Fruit fly (Drosophila melanogaster) whole organism, embryonic: ENCODE measurements around the gene Tdg.
A peak's percentile ranks its signal among the peaks of the same experiment; 100 is the strongest.

Experiments used
- Abd-B ChIP-seq: fragments of 200-800 bp; sonication (Bioruptor generic); optimal IDR thresholded peaks from 2 replicates; lab custom pipeline; 2018; ENCODE audit warnings: missing biosample characterization, mild to moderate bottlenecking, missing genetic modification characterization, moderate library complexity
- BEAF-32 ChIP-seq: fragments of 200-800 bp; sonication (Bioruptor generic); optimal IDR thresholded peaks from 3 replicates; lab custom pipeline; 2017; ENCODE audit warnings: missing biosample characterization, missing genetic modification characterization, mild to moderate bottlenecking, moderate library complexity, missing genetic modification reagents
- Blimp-1 ChIP-seq: fragments of 200-800 bp; sonication (Bioruptor generic); optimal IDR thresholded peaks from 3 replicates; lab custom pipeline; 2018; ENCODE audit warnings: missing biosample characterization, missing genetic modification characterization, mild to moderate bottlenecking, moderate library complexity, missing genetic modification reagents
- CG1024 ChIP-seq: fragments of 200-800 bp; sonication (Bioruptor generic); IDR thresholded peaks from 2 replicates; pipeline ENCODE4 v1.3.6; 2022; ENCODE audit warnings: missing biosample characterization, missing genetic modification characterization
- CG11696 ChIP-seq: fragments of 200-800 bp; sonication (Bioruptor generic); IDR thresholded peaks from 2 replicates; pipeline ENCODE4 v1.3.6; 2022; ENCODE audit warnings: missing biosample characterization, missing genetic modification characterization
- CG11723 ChIP-seq: fragments of 200-800 bp; sonication (Bioruptor generic); optimal IDR thresholded peaks from 2 replicates; lab custom pipeline; 2017; ENCODE audit warnings: missing biosample characterization, mild to moderate bottlenecking, missing genetic modification characterization
- CG12299 ChIP-seq: fragments of 200-800 bp; sonication (Bioruptor generic); optimal IDR thresholded peaks from 2 replicates; lab custom pipeline; 2018; ENCODE audit warnings: missing biosample characterization, mild to moderate bottlenecking, missing genetic modification characterization
- CG14014 ChIP-seq: fragments of 200-800 bp; sonication (Bioruptor generic); IDR thresholded peaks from 2 replicates; pipeline ENCODE4 v1.3.6; 2022; ENCODE audit warnings: missing biosample characterization, missing genetic modification characterization
- CG1529 ChIP-seq: fragments of 200-800 bp; sonication (Bioruptor generic); optimal IDR thresholded peaks from 3 replicates; lab custom pipeline; 2018; ENCODE audit warnings: missing biosample characterization, missing genetic modification characterization
- CG15514 ChIP-seq: fragments of 200-800 bp; sonication (Bioruptor generic); optimal IDR thresholded peaks from 3 replicates; lab custom pipeline; 2017; ENCODE audit warnings: missing biosample characterization, missing genetic modification characterization, mild to moderate bottlenecking, moderate library complexity, missing genetic modification reagents
- CG17802 ChIP-seq: fragments of 200-800 bp; sonication (Bioruptor generic); optimal IDR thresholded peaks from 2 replicates; lab custom pipeline; 2018; ENCODE audit warnings: missing biosample characterization, mild to moderate bottlenecking, missing genetic modification characterization, moderate library complexity
- CG2116 ChIP-seq: fragments of 200-800 bp; sonication (Bioruptor generic); optimal IDR thresholded peaks from 3 replicates; lab custom pipeline; 2018; ENCODE audit warnings: missing biosample characterization, mild to moderate bottlenecking, missing genetic modification characterization
- CG2202 ChIP-seq: fragments of 200-800 bp; sonication (Bioruptor generic); optimal IDR thresholded peaks from 2 replicates; lab custom pipeline; 2018; ENCODE audit warnings: missing biosample characterization, mild to moderate bottlenecking, missing genetic modification characterization
- CG2712 ChIP-seq: fragments of 200-800 bp; optimal IDR thresholded peaks from 3 replicates; lab custom pipeline; 2019; ENCODE audit warnings: missing biosample characterization, mild to moderate bottlenecking, missing genetic modification characterization, moderate library complexity
- CG30020 ChIP-seq: fragments of 200-800 bp; optimal IDR thresholded peaks from 2 replicates; lab custom pipeline; 2019; ENCODE audit warnings: missing biosample characterization, mild to moderate bottlenecking, missing genetic modification characterization, moderate library complexity
- CG30403 ChIP-seq: fragments of 200-800 bp; sonication (Bioruptor generic); optimal IDR thresholded peaks from 3 replicates; lab custom pipeline; 2016; ENCODE audit warnings: missing biosample characterization, missing genetic modification characterization
- CG34376 ChIP-seq: fragments of 200-800 bp; sonication (Bioruptor generic); optimal IDR thresholded peaks from 2 replicates; lab custom pipeline; 2018; ENCODE audit warnings: missing biosample characterization, mild to moderate bottlenecking, missing genetic modification characterization
- CG7357 ChIP-seq: fragments of 200-800 bp; sonication (Bioruptor generic); IDR thresholded peaks from 3 replicates; pipeline ENCODE4 v1.3.6; 2022; ENCODE audit warnings: missing biosample characterization, missing genetic modification characterization
- CG8765 ChIP-seq: fragments of 200-800 bp; sonication (Bioruptor generic); IDR thresholded peaks from 2 replicates; pipeline ENCODE4 v1.3.6; 2022; ENCODE audit warnings: missing biosample characterization, missing genetic modification characterization
- CG9797 ChIP-seq: fragments of 200-800 bp; sonication (Bioruptor generic); optimal IDR thresholded peaks from 3 replicates; lab custom pipeline; 2018; ENCODE audit warnings: missing biosample characterization, mild to moderate bottlenecking, missing genetic modification characterization
- Dfd ChIP-seq, 2 experiments: fragments of >200 bp; optimal IDR thresholded peaks; 2 replicates each; lab custom pipeline; 2017; ENCODE audit warnings: missing biosample characterization in 2 of 2, missing genetic modification characterization in 2 of 2
- Eip74EF ChIP-seq, 2 experiments: fragments of 200-800 bp in 1 of 2; fragments of >200 bp in 1 of 2; sonication (Bioruptor generic) in 1 of 2; optimal IDR thresholded peaks; 2 replicates each; lab custom pipeline; 2017 to 2019; ENCODE audit warnings: missing biosample characterization in 2 of 2, missing genetic modification characterization in 2 of 2, mild to moderate bottlenecking in 1 of 2, moderate library complexity in 1 of 2
- Hand ChIP-seq: fragments of 200-800 bp; sonication (Bioruptor generic); optimal IDR thresholded peaks from 2 replicates; lab custom pipeline; 2017; ENCODE audit warnings: mild to moderate bottlenecking, missing biosample characterization, missing genetic modification reagents, missing genetic modification characterization
- Lhr ChIP-seq: fragments of 200-800 bp; sonication (Bioruptor generic); optimal IDR thresholded peaks from 3 replicates; lab custom pipeline; 2017; ENCODE audit warnings: mild to moderate bottlenecking, missing biosample characterization, missing genetic modification reagents, missing genetic modification characterization
- Lim3 ChIP-seq: fragments of 200-800 bp; sonication (Bioruptor generic); IDR thresholded peaks from 2 replicates; pipeline ENCODE4 v1.3.6; 2022; ENCODE audit warnings: missing biosample characterization, missing genetic modification characterization
- MESR4 ChIP-seq: fragments of 200-800 bp; sonication (Bioruptor generic); optimal IDR thresholded peaks from 2 replicates; lab custom pipeline; 2018; ENCODE audit warnings: missing biosample characterization, mild to moderate bottlenecking, missing genetic modification characterization, moderate library complexity
- Mes4 ChIP-seq: fragments of 200-800 bp; sonication (Bioruptor generic); optimal IDR thresholded peaks from 2 replicates; lab custom pipeline; 2016; ENCODE audit warnings: missing biosample characterization, missing genetic modification characterization
- Myb ChIP-seq: fragments of 200-800 bp; sonication (Bioruptor generic); optimal IDR thresholded peaks from 2 replicates; lab custom pipeline; 2016; ENCODE audit warnings: missing biosample characterization, missing genetic modification characterization
- Nf-YA ChIP-seq: fragments of 200-800 bp; sonication (Bioruptor generic); IDR thresholded peaks from 2 replicates; pipeline ENCODE4 v1.3.6; 2022; ENCODE audit warnings: missing biosample characterization, missing genetic modification characterization
- Side ChIP-seq: fragments of 200-800 bp; sonication (Bioruptor generic); optimal IDR thresholded peaks from 2 replicates; lab custom pipeline; 2016; ENCODE audit warnings: missing biosample characterization, missing genetic modification characterization
- Sry-δ ChIP-seq: fragments of 200-800 bp; sonication (Bioruptor generic); optimal IDR thresholded peaks from 2 replicates; lab custom pipeline; 2016; ENCODE audit warnings: missing biosample characterization, missing genetic modification characterization
- YL-1 ChIP-seq: fragments of 200-800 bp; sonication (Bioruptor generic); optimal IDR thresholded peaks from 3 replicates; lab custom pipeline; 2017; ENCODE audit warnings: missing biosample characterization, mild to moderate bottlenecking, missing genetic modification characterization
- bcd ChIP-seq: fragments of 200-800 bp; sonication (Bioruptor generic); optimal IDR thresholded peaks from 2 replicates; lab custom pipeline; 2017; ENCODE audit warnings: missing biosample characterization, mild to moderate bottlenecking, missing genetic modification characterization
- chinmo ChIP-seq: fragments of 200-800 bp; sonication (Bioruptor generic); IDR thresholded peaks from 4 replicates; pipeline ENCODE4 v1.3.6; 2022; ENCODE audit warnings: missing biosample characterization, missing genetic modification characterization; ENCODE audit not compliant: partially characterized antibody
- da ChIP-seq: fragments of 200-800 bp; sonication (Bioruptor generic); optimal IDR thresholded peaks from 2 replicates; lab custom pipeline; 2016; ENCODE audit warnings: missing biosample characterization, missing genetic modification characterization
- dan ChIP-seq: fragments of 200-800 bp; sonication (Bioruptor generic); IDR thresholded peaks from 2 replicates; pipeline ENCODE4 v1.3.6; 2022; ENCODE audit warnings: missing biosample characterization, missing genetic modification characterization
- dmrt11E ChIP-seq: fragments of 200-800 bp; sonication (Bioruptor generic); optimal IDR thresholded peaks from 3 replicates; lab custom pipeline; 2018; ENCODE audit warnings: missing biosample characterization, mild to moderate bottlenecking, missing genetic modification characterization, moderate library complexity
- gem ChIP-seq: fragments of 200-800 bp; sonication (Bioruptor generic); optimal IDR thresholded peaks from 2 replicates; lab custom pipeline; 2019; ENCODE audit warnings: missing biosample characterization, mild to moderate bottlenecking, missing genetic modification characterization, moderate library complexity
- gsb ChIP-seq: fragments of 200-800 bp; sonication (Bioruptor generic); IDR thresholded peaks from 2 replicates; pipeline ENCODE4 v1.3.6; 2022; ENCODE audit warnings: missing biosample characterization, missing genetic modification characterization
- ind ChIP-seq: fragments of 200-800 bp; sonication (Bioruptor generic); optimal IDR thresholded peaks from 3 replicates; lab custom pipeline; 2016; ENCODE audit warnings: missing biosample characterization, missing genetic modification characterization
- mld ChIP-seq: fragments of 200-800 bp; sonication (Bioruptor generic); IDR thresholded peaks from 3 replicates; pipeline ENCODE4 v1.3.6; 2022; ENCODE audit warnings: missing biosample characterization, missing genetic modification characterization; ENCODE audit not compliant: partially characterized antibody
- nmo ChIP-seq: fragments of 200-800 bp; sonication (Bioruptor generic); optimal IDR thresholded peaks from 2 replicates; lab custom pipeline; 2018; ENCODE audit warnings: missing biosample characterization, mild to moderate bottlenecking, missing genetic modification characterization, moderate library complexity
- row ChIP-seq: fragments of 200-800 bp; sonication (Bioruptor generic); IDR thresholded peaks from 3 replicates; pipeline ENCODE4 v1.3.6; 2022; ENCODE audit warnings: missing biosample characterization, missing genetic modification characterization
- sens ChIP-seq: fragments of 200-800 bp; sonication (Bioruptor generic); peaks from one replicate; lab custom pipeline; 2016; ENCODE audit warnings: missing biosample characterization, missing genetic modification characterization
- sima ChIP-seq: fragments of 200-800 bp; sonication (Bioruptor generic); optimal IDR thresholded peaks from 2 replicates; lab custom pipeline; 2016; ENCODE audit warnings: missing biosample characterization, missing genetic modification characterization
- sob ChIP-seq: fragments of 200-800 bp; sonication (Bioruptor generic); IDR thresholded peaks from 2 replicates; pipeline ENCODE4 v1.3.6; 2022; ENCODE audit warnings: missing biosample characterization, missing genetic modification characterization
- tin ChIP-seq: fragments of 200-800 bp; sonication (Bioruptor generic); optimal IDR thresholded peaks from 3 replicates; lab custom pipeline; 2016; ENCODE audit warnings: missing biosample characterization, missing genetic modification characterization
- zen ChIP-seq: fragments of 200-800 bp; sonication (Bioruptor generic); optimal IDR thresholded peaks from 3 replicates; lab custom pipeline; 2018; ENCODE audit warnings: missing biosample characterization, mild to moderate bottlenecking, missing genetic modification characterization, moderate library complexity
- zfh1 ChIP-seq: fragments of 200-800 bp; sonication (Bioruptor generic); IDR thresholded peaks from 3 replicates; pipeline ENCODE4 v1.3.6; 2022; ENCODE audit warnings: missing biosample characterization, missing genetic modification characterization

The Tdg gene

dm6 chr4:570404-571302 is 13.0 kb upstream of the Tdg start (continued):
- TF ChIP-seq Myb (no peak), bcd (GFP tag; lab: Kevin White, UChicago) (no peak), row (GFP tag; lab: Robert Waterston, UW) (peak; percentile 80; the same call in 2 of the 3 replicates), Eip74EF (GFP tag; optimal IDR thresholded peaks at IDR 0.05; lab: Kevin White, UChicago) (peak in 1 of 2 experiments; percentile 77), sima (GFP tag; lab: Kevin White, UChicago) (no peak), mld (no peak), zen (tag; lab: Kevin White, UChicago) (peak; percentile 40), BEAF-32 (GFP tag; lab: Kevin White, UChicago) (peak; percentile 63), gsb (GFP tag; lab: Robert Waterston, UW) (no peak), nmo (no peak), sens (GFP tag; lab: Kevin White, UChicago) (peak; percentile 69), CG7357 (peak; percentile 97), Mes4 (GFP tag; lab: Kevin White, UChicago) (no peak), CG8765 (GFP tag; lab: Robert Waterston, UW) (no peak), dmrt11E (peak; percentile 47), CG34376 (GFP tag; lab: Kevin White, UChicago) (no peak), CG15514 (no peak), CG1529 (GFP tag; lab: Kevin White, UChicago) (no peak), ind (GFP tag; lab: Kevin White, UChicago) (peak; percentile 1), MESR4 (GFP tag; lab: Kevin White, UChicago) (peak; percentile 88), CG11723 (GFP tag; lab: Kevin White, UChicago) (peak; percentile 72), Blimp-1 (no peak), CG9797 (GFP tag; lab: Kevin White, UChicago) (no peak), YL-1 (GFP tag; lab: Kevin White, UChicago) (peak; percentile 37), CG17802 (tag; lab: Kevin White, UChicago) (peak; percentile 98), CG2712 (tag; lab: Kevin White, UChicago) (peak; percentile 36), CG2116 (GFP tag; lab: Kevin White, UChicago) (peak; percentile 22), tin (GFP tag; lab: Kevin White, UChicago) (no peak), gem (tag; lab: Kevin White, UChicago) (peak; percentile 31), Nf-YA (GFP tag; lab: Robert Waterston, UW) (no peak), Lhr (GFP tag; lab: Kevin White, UChicago) (peak; percentile 25), da (GFP tag; lab: Kevin White, UChicago) (no peak), CG2202 (tag; lab: Kevin White, UChicago) (no peak), sob (GFP tag; lab: Robert Waterston, UW) (no peak), CG30403 (GFP tag; lab: Kevin White, UChicago) (no peak), CG30020 (tag; lab: Kevin White, UChicago) (peak; percentile 98), CG14014 (GFP tag; lab: Robert Waterston, UW) (no peak), CG1024 (GFP tag; lab: Robert Waterston, UW) (peak; percentile 98), CG11696 (GFP tag; lab: Robert Waterston, UW) (no peak), Side (no peak), Lim3 (GFP tag; lab: Robert Waterston, UW) (no peak), Hand (no peak), Sry-δ (GFP tag; lab: Kevin White, UChicago) (peak; percentile 46), CG12299 (tag; lab: Kevin White, UChicago) (no peak), Dfd (GFP tag; optimal IDR thresholded peaks at IDR 0.05; lab: Kevin White, UChicago) (peak in 1 of 2 experiments; percentile 89), zfh1 (GFP tag; lab: Robert Waterston, UW) (no peak), Abd-B (GFP tag; lab: Kevin White, UChicago) (no peak), chinmo (GFP tag; lab: Robert Waterston, UW) (no peak), dan (no peak)
